1 fruit fly cellular context compared by ENCODE assay signal in the genomic region with DNA sequence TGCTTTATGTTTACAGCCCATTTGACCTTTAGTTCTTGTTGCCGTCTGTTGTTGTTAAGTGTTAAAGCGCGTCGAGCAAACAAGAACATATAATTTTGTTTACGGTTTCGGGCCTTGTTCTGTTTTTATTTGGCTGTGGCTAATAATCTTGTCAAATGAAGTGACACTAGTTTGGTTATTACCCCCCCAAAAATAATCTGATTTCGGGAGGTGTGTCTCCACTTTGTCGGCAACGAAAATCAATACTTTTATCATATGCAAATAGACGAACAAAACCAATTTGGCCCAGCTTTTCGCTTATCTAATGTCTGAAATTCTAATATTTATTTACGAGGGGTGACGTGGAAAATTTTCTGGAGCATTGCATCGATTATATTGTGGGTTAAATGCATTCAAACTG.
TF ChIP-seq lines count a peak whose summit lies in the region.

No protein-coding gene starts in this region.

TF ChIP-seq in whole organism, embryonic, 481 proteins besides CTCF, POLR2A, EP300 and RAD21 (continued from another document and continues in another):
- peak; percentile 41 for TF ChIP-seq CG15011 (GFP tag; optimal IDR thresholded peaks at IDR 0.05; lab: Kevin White, UChicago)
- no peak for TF ChIP-seq gcm2 (GFP tag; optimal IDR thresholded peaks at IDR 0.05; lab: Kevin White, UChicago)
- no peak for TF ChIP-seq emc (GFP tag; optimal IDR thresholded peaks at IDR 0.05; lab: Kevin White, UChicago)
- no peak for TF ChIP-seq CG3163 (GFP tag; optimal IDR thresholded peaks at IDR 0.05; lab: Kevin White, UChicago)
- TF ChIP-seq CG2202 (tag; optimal IDR thresholded peaks at IDR 0.05; lab: Kevin White, UChicago), result peak; percentile 70
- no peak for TF ChIP-seq ab (GFP tag; optimal IDR thresholded peaks at IDR 0.05; lab: Kevin White, UChicago)
- no peak; the same call in 1 of the 2 replicates for TF ChIP-seq Atf6 (GFP tag; IDR thresholded peaks at IDR 0.05; lab: Robert Waterston, UW)
- TF ChIP-seq p53 (GFP tag; optimal IDR thresholded peaks at IDR 0.05; lab: Kevin White, UChicago), result no peak
- no peak for TF ChIP-seq cato (GFP tag; optimal IDR thresholded peaks at IDR 0.05; lab: Kevin White, UChicago; ENCODE audit: borderline replicate concordance)
- no peak for TF ChIP-seq CG10209 (GFP tag; optimal IDR thresholded peaks at IDR 0.05; lab: Kevin White, UChicago)
- TF ChIP-seq CG31365 (tag; optimal IDR thresholded peaks at IDR 0.05; lab: Kevin White, UChicago), result no peak
- TF ChIP-seq klu (GFP tag; IDR thresholded peaks at IDR 0.05; lab: Robert Waterston, UW), result no peak
- no peak for TF ChIP-seq gcm (GFP tag; optimal IDR thresholded peaks at IDR 0.05; lab: Kevin White, UChicago)
- no peak for TF ChIP-seq CG30403 (GFP tag; optimal IDR thresholded peaks at IDR 0.05; lab: Kevin White, UChicago)
- no peak for TF ChIP-seq Bgb (GFP tag; IDR thresholded peaks at IDR 0.05; lab: Robert Waterston, UW; ENCODE audit: partially characterized antibody)
- TF ChIP-seq vnd (GFP tag; IDR thresholded peaks at IDR 0.05; lab: Robert Waterston, UW; ENCODE audit: partially characterized antibody), result no peak
- peak; percentile 22 for TF ChIP-seq dmrt99B (tag; optimal IDR thresholded peaks at IDR 0.05; lab: Kevin White, UChicago)
- TF ChIP-seq CHES-1-like (GFP tag; optimal IDR thresholded peaks at IDR 0.05; lab: Kevin White, UChicago), result no peak
- TF ChIP-seq CkIIα-i1 (GFP tag; IDR thresholded peaks at IDR 0.05; lab: Robert Waterston, UW), result no peak
- TF ChIP-seq otp (GFP tag; IDR thresholded peaks at IDR 0.05; lab: Robert Waterston, UW), result no peak
- no peak for TF ChIP-seq Oaz (GFP tag; IDR thresholded peaks at IDR 0.05; lab: Robert Waterston, UW)
- TF ChIP-seq Max (GFP tag; optimal IDR thresholded peaks at IDR 0.05; lab: Kevin White, UChicago), result no peak
- peak; percentile 65 for TF ChIP-seq CG12769 (tag; optimal IDR thresholded peaks at IDR 0.05; lab: Kevin White, UChicago)
- TF ChIP-seq bcd (GFP tag; optimal IDR thresholded peaks at IDR 0.05; lab: Kevin White, UChicago), result no peak
- TF ChIP-seq cad (GFP tag; optimal IDR thresholded peaks at IDR 0.05; lab: Kevin White, UChicago), result no peak
- no peak for TF ChIP-seq sima (GFP tag; optimal IDR thresholded peaks at IDR 0.05; lab: Kevin White, UChicago)
- TF ChIP-seq unpg (GFP tag; optimal IDR thresholded peaks at IDR 0.05; lab: Kevin White, UChicago), result peak; percentile 47
- TF ChIP-seq Hand (GFP tag; optimal IDR thresholded peaks at IDR 0.05; lab: Kevin White, UChicago), result no peak
- no peak for TF ChIP-seq CG18476 (GFP tag; optimal IDR thresholded peaks at IDR 0.05; lab: Kevin White, UChicago)
- no peak for TF ChIP-seq CG4282 (GFP tag; optimal IDR thresholded peaks at IDR 0.05; lab: Kevin White, UChicago)
- no peak for TF ChIP-seq chif (GFP tag; optimal IDR thresholded peaks at IDR 0.05; lab: Kevin White, UChicago)
- TF ChIP-seq fru (optimal IDR thresholded peaks at IDR 0.05; lab: Kevin White, UChicago), result no peak
- no peak for TF ChIP-seq ERR (GFP tag; optimal IDR thresholded peaks at IDR 0.05; lab: Kevin White, UChicago)
- no peak for TF ChIP-seq CG17612 (GFP tag; IDR thresholded peaks at IDR 0.05; lab: Robert Waterston, UW)
- no peak for TF ChIP-seq scrt (GFP tag; optimal IDR thresholded peaks at IDR 0.05; lab: Kevin White, UChicago)
- peak; percentile 27 for TF ChIP-seq CG7987 (GFP tag; optimal IDR thresholded peaks at IDR 0.05; lab: Kevin White, UChicago)
- TF ChIP-seq CG1647 (GFP tag; optimal IDR thresholded peaks at IDR 0.05; lab: Kevin White, UChicago), result no peak
- TF ChIP-seq CG12236 (GFP tag; optimal IDR thresholded peaks at IDR 0.05; lab: Kevin White, UChicago), result no peak
- no peak for TF ChIP-seq row (GFP tag; IDR thresholded peaks at IDR 0.05; lab: Robert Waterston, UW)
- TF ChIP-seq CG31441 (GFP tag; IDR thresholded peaks at IDR 0.05; lab: Robert Waterston, UW), result 0 out of 2 replicates have a peak, but pooled peaks have one; percentile 24
- no peak for TF ChIP-seq ro (GFP tag; IDR thresholded peaks at IDR 0.05; lab: Robert Waterston, UW)
- no peak for TF ChIP-seq CG42726 (GFP tag; IDR thresholded peaks at IDR 0.05; lab: Robert Waterston, UW; ENCODE audit: partially characterized antibody)
- no peak for TF ChIP-seq Bdp1 (GFP tag; optimal IDR thresholded peaks at IDR 0.05; lab: Kevin White, UChicago)
- TF ChIP-seq MTF-1 (GFP tag; optimal IDR thresholded peaks at IDR 0.05; lab: Kevin White, UChicago; ENCODE audit: borderline replicate concordance), result peak; percentile 31
- no peak for TF ChIP-seq Awh (GFP tag; IDR thresholded peaks at IDR 0.05; lab: Robert Waterston, UW)
- TF ChIP-seq ash1 (GFP tag; optimal IDR thresholded peaks at IDR 0.05; lab: Kevin White, UChicago), result no peak
- TF ChIP-seq CoRest (tag; optimal IDR thresholded peaks at IDR 0.05; lab: Kevin White, UChicago), result peak; percentile 0
- TF ChIP-seq Hr78 (GFP tag; optimal IDR thresholded peaks at IDR 0.05; lab: Kevin White, UChicago), result peak in 1 of 2 experiments; percentile 23
- TF ChIP-seq schlank (tag; optimal IDR thresholded peaks at IDR 0.05; lab: Kevin White, UChicago), result peak; percentile 33
- peak; percentile 21 for TF ChIP-seq Atf3 (GFP tag; optimal IDR thresholded peaks at IDR 0.05; lab: Kevin White, UChicago)
- no peak for TF ChIP-seq CG18764 (GFP tag; optimal IDR thresholded peaks at IDR 0.05; lab: Kevin White, UChicago)
- no peak for TF ChIP-seq CG6272 (GFP tag; IDR thresholded peaks at IDR 0.05; lab: Robert Waterston, UW)
- TF ChIP-seq dysf (GFP tag; IDR thresholded peaks at IDR 0.05; lab: Robert Waterston, UW), result no peak; the same call in 2 of the 3 replicates
- peak; percentile 26 for TF ChIP-seq org-1 (GFP tag; optimal IDR thresholded peaks at IDR 0.05; lab: Kevin White, UChicago)
- no peak for TF ChIP-seq hb (GFP tag; IDR thresholded peaks at IDR 0.05; lab: Robert Waterston, UW; ENCODE audit: partially characterized antibody)
- peak; percentile 31 for TF ChIP-seq Nf-YB (GFP tag; optimal IDR thresholded peaks at IDR 0.05; lab: Kevin White, UChicago)
- no peak for TF ChIP-seq nerfin-2 (GFP tag; IDR thresholded peaks at IDR 0.05; lab: Robert Waterston, UW; ENCODE audit: partially characterized antibody)
- no peak; the same call in 1 of the 2 replicates for TF ChIP-seq ranshi (GFP tag; IDR thresholded peaks at IDR 0.05; lab: Robert Waterston, UW)
- no peak for TF ChIP-seq Scr (GFP tag; IDR thresholded peaks at IDR 0.05; lab: Robert Waterston, UW; ENCODE audit: partially characterized antibody)
- TF ChIP-seq Hr39 (optimal IDR thresholded peaks at IDR 0.05; lab: Kevin White, UChicago), result no peak
- peak; percentile 54 for TF ChIP-seq BtbVII (GFP tag; optimal IDR thresholded peaks at IDR 0.05; lab: Kevin White, UChicago)
- TF ChIP-seq h (optimal IDR thresholded peaks at IDR 0.05; lab: Kevin White, UChicago), result no peak
- no peak for TF ChIP-seq jumu (GFP tag; optimal IDR thresholded peaks at IDR 0.05; lab: Kevin White, UChicago)
- no peak for TF ChIP-seq CG6683 (GFP tag; optimal IDR thresholded peaks at IDR 0.05; lab: Kevin White, UChicago)
- no peak for TF ChIP-seq B-H2 (GFP tag; optimal IDR thresholded peaks at IDR 0.05; lab: Kevin White, UChicago)
- TF ChIP-seq CG12104 (GFP tag; optimal IDR thresholded peaks at IDR 0.05; lab: Kevin White, UChicago), result peak; percentile 21
- no peak for TF ChIP-seq wor (GFP tag; IDR thresholded peaks at IDR 0.05; lab: Robert Waterston, UW)
- TF ChIP-seq zen (tag; optimal IDR thresholded peaks at IDR 0.05; lab: Kevin White, UChicago), result no peak
- no peak for TF ChIP-seq CG31388 (GFP tag; optimal IDR thresholded peaks at IDR 0.05; lab: Kevin White, UChicago)
- TF ChIP-seq crc (GFP tag; optimal IDR thresholded peaks at IDR 0.05; lab: Kevin White, UChicago), result no peak
- TF ChIP-seq run (tag; optimal IDR thresholded peaks at IDR 0.05; lab: Kevin White, UChicago), result peak; percentile 17
- no peak for TF ChIP-seq Aef1 (GFP tag; IDR thresholded peaks at IDR 0.05; lab: Robert Waterston, UW)
- TF ChIP-seq ems (GFP tag; optimal IDR thresholded peaks at IDR 0.05; lab: Kevin White, UChicago), result no peak
- TF ChIP-seq Elba2 (GFP tag; optimal IDR thresholded peaks at IDR 0.05; lab: Kevin White, UChicago), result no peak
- TF ChIP-seq CG3726 (GFP tag; IDR thresholded peaks at IDR 0.05; lab: Robert Waterston, UW), result no peak
- no peak for TF ChIP-seq z (GFP tag; IDR thresholded peaks at IDR 0.05; lab: Robert Waterston, UW)
- peak; percentile 21 for TF ChIP-seq CG34376 (GFP tag; optimal IDR thresholded peaks at IDR 0.05; lab: Kevin White, UChicago)
- no peak for TF ChIP-seq phol (tag; optimal IDR thresholded peaks at IDR 0.05; lab: Kevin White, UChicago)
- TF ChIP-seq Pdp1 (GFP tag; optimal IDR thresholded peaks at IDR 0.05; lab: Kevin White, UChicago), result peak in 1 of 2 experiments; percentile 28
- peak; percentile 78 for TF ChIP-seq Vsx1 (GFP tag; optimal IDR thresholded peaks at IDR 0.05; lab: Kevin White, UChicago)
- TF ChIP-seq CG3995 (GFP tag; optimal IDR thresholded peaks at IDR 0.05; lab: Kevin White, UChicago), result no peak
- TF ChIP-seq Ets65A (GFP tag; lab: Kevin White, UChicago), result no peak
- TF ChIP-seq pho (GFP tag; optimal IDR thresholded peaks at IDR 0.05; lab: Kevin White, UChicago), result no peak
- TF ChIP-seq Ssrp (tag; optimal IDR thresholded peaks at IDR 0.05; lab: Kevin White, UChicago), result peak; percentile 4
- TF ChIP-seq gem (tag; optimal IDR thresholded peaks at IDR 0.05; lab: Kevin White, UChicago), result peak; percentile 56
- no peak for TF ChIP-seq shn (GFP tag; optimal IDR thresholded peaks at IDR 0.05; lab: Kevin White, UChicago)
- no peak for TF ChIP-seq zf30C (GFP tag; optimal IDR thresholded peaks at IDR 0.05; lab: Kevin White, UChicago)
- TF ChIP-seq chn (GFP tag; optimal IDR thresholded peaks at IDR 0.05; lab: Kevin White, UChicago), result no peak
- TF ChIP-seq CG11723 (GFP tag; optimal IDR thresholded peaks at IDR 0.05; lab: Kevin White, UChicago), result peak; percentile 7
- no peak for TF ChIP-seq CG10431 (GFP tag; optimal IDR thresholded peaks at IDR 0.05; lab: Kevin White, UChicago)
- no peak for TF ChIP-seq slp2 (GFP tag; optimal IDR thresholded peaks at IDR 0.05; lab: Kevin White, UChicago)
- TF ChIP-seq CG10654 (GFP tag; optimal IDR thresholded peaks at IDR 0.05; lab: Kevin White, UChicago), result no peak
- no peak for TF ChIP-seq CG30020 (tag; optimal IDR thresholded peaks at IDR 0.05; lab: Kevin White, UChicago)
- TF ChIP-seq CG13296 (GFP tag; optimal IDR thresholded peaks at IDR 0.05; lab: Kevin White, UChicago), result peak; percentile 69
- no peak for TF ChIP-seq CG4617 (GFP tag; optimal IDR thresholded peaks at IDR 0.05; lab: Kevin White, UChicago; ENCODE audit: borderline replicate concordance)
- TF ChIP-seq jigr1 (GFP tag; IDR thresholded peaks at IDR 0.05; lab: Robert Waterston, UW), result no peak
- no peak for TF ChIP-seq D19A (tag; optimal IDR thresholded peaks at IDR 0.05; lab: Kevin White, UChicago)
- peak; percentile 21 for TF ChIP-seq CG10543 (GFP tag; optimal IDR thresholded peaks at IDR 0.05; lab: Kevin White, UChicago)
- TF ChIP-seq abd-A (tag; optimal IDR thresholded peaks at IDR 0.05; lab: Kevin White, UChicago), result no peak
- no peak for TF ChIP-seq al (GFP tag; IDR thresholded peaks at IDR 0.05; lab: Robert Waterston, UW)
- no peak for TF ChIP-seq tna (GFP tag; IDR thresholded peaks at IDR 0.05; lab: Robert Waterston, UW; ENCODE audit: partially characterized antibody)
- TF ChIP-seq nom (GFP tag; optimal IDR thresholded peaks at IDR 0.05; lab: Kevin White, UChicago), result no peak
- no peak for TF ChIP-seq Myb (GFP tag; optimal IDR thresholded peaks at IDR 0.05; lab: Kevin White, UChicago)
- no peak for TF ChIP-seq NFAT (GFP tag; IDR thresholded peaks at IDR 0.05; lab: Robert Waterston, UW)
- TF ChIP-seq CG8944 (GFP tag; optimal IDR thresholded peaks at IDR 0.05; lab: Kevin White, UChicago), result no peak
- TF ChIP-seq H15 (GFP tag; IDR thresholded peaks at IDR 0.05; lab: Robert Waterston, UW), result no peak
- no peak for TF ChIP-seq lov (optimal IDR thresholded peaks at IDR 0.05; lab: Kevin White, UChicago)
- peak; percentile 56; the same call in 1 of the 3 replicates for TF ChIP-seq lov (GFP tag; IDR thresholded peaks at IDR 0.05; lab: Robert Waterston, UW)
- no peak for TF ChIP-seq CG14860 (GFP tag; IDR thresholded peaks at IDR 0.05; lab: Robert Waterston, UW; ENCODE audit: partially characterized antibody)
- TF ChIP-seq CG7372 (GFP tag; IDR thresholded peaks at IDR 0.05; lab: Robert Waterston, UW), result no peak
- TF ChIP-seq pum (GFP tag; optimal IDR thresholded peaks at IDR 0.05; lab: Kevin White, UChicago), result no peak
- TF ChIP-seq zfh1 (GFP tag; IDR thresholded peaks at IDR 0.05; lab: Robert Waterston, UW), result 0 out of 3 replicates have a peak, but pooled peaks have one; percentile 18
- no peak for TF ChIP-seq CG10366 (GFP tag; IDR thresholded peaks at IDR 0.05; lab: Robert Waterston, UW)
- no peak for TF ChIP-seq hbn (GFP tag; IDR thresholded peaks at IDR 0.05; lab: Robert Waterston, UW; ENCODE audit: partially characterized antibody)
- no peak for TF ChIP-seq cg (GFP tag; optimal IDR thresholded peaks at IDR 0.05; lab: Kevin White, UChicago)
- TF ChIP-seq CG17361 (GFP tag; IDR thresholded peaks at IDR 0.05; lab: Robert Waterston, UW), result peak; percentile 34; the same call in 1 of the 3 replicates
- TF ChIP-seq oc (tag; optimal IDR thresholded peaks at IDR 0.05; lab: Kevin White, UChicago), result no peak
- peak; percentile 27 for TF ChIP-seq CG8924 (tag; optimal IDR thresholded peaks at IDR 0.05; lab: Kevin White, UChicago)
- no peak for TF ChIP-seq CG7357 (GFP tag; IDR thresholded peaks at IDR 0.05; lab: Robert Waterston, UW)
- TF ChIP-seq Ravus (GFP tag; IDR thresholded peaks at IDR 0.05; lab: Robert Waterston, UW), result no peak
- no peak for TF ChIP-seq Side (GFP tag; optimal IDR thresholded peaks at IDR 0.05; lab: Kevin White, UChicago)
- peak; percentile 48 for TF ChIP-seq Meics (GFP tag; optimal IDR thresholded peaks at IDR 0.05; lab: Kevin White, UChicago)
- no peak for TF ChIP-seq peb (GFP tag; IDR thresholded peaks at IDR 0.05; lab: Robert Waterston, UW)
- peak; percentile 57 for TF ChIP-seq onecut (GFP tag; IDR thresholded peaks at IDR 0.05; lab: Robert Waterston, UW)
- TF ChIP-seq fd102C (GFP tag; optimal IDR thresholded peaks at IDR 0.05; lab: Kevin White, UChicago), result no peak
- TF ChIP-seq vvl (GFP tag; IDR thresholded peaks at IDR 0.05; lab: Robert Waterston, UW), result no peak
- TF ChIP-seq eve (GFP tag; optimal IDR thresholded peaks at IDR 0.05; lab: Kevin White, UChicago), result peak in 1 of 2 experiments; percentile 55
- peak; percentile 33 for TF ChIP-seq nerfin-1 (tag; optimal IDR thresholded peaks at IDR 0.05; lab: Kevin White, UChicago)
- TF ChIP-seq Sry-β (GFP tag; optimal IDR thresholded peaks at IDR 0.05; lab: Kevin White, UChicago), result no peak
- no peak for TF ChIP-seq btn (GFP tag; optimal IDR thresholded peaks at IDR 0.05; lab: Kevin White, UChicago)
